Worm (Caenorhabditis elegans): ENCODE results near the gene F40G12.10.
"Not testable (repeated sequence)": the region's sequence is repeated elsewhere in the genome, so short reads cannot be mapped to it uniquely, and the experiment has no call there.

ce11 chrV:14306771-14307170, 23.4 kb downstream of the F40G12.10 start, which contains the start of gene spig-4:
- TF ChIP-seq pha-4 (tag; optimal IDR thresholded peaks at IDR 0.05); ceh-39 (tag; optimal IDR thresholded peaks at IDR 0.05); unc-62 (GFP tag; optimal IDR thresholded peaks at IDR 0.05); snpc-4 (tag; optimal IDR thresholded peaks at IDR 0.05); nhr-28 (tag; optimal IDR thresholded peaks at IDR 0.05); ztf-11 (tag; optimal IDR thresholded peaks at IDR 0.05): not testable (repeated sequence)

Measured in whole organism, mixed stage, embryonic.